Fruit fly (Drosophila melanogaster): ENCODE measurements around the gene AstA.
A peak's percentile ranks its signal among the peaks of the same experiment; 100 is the strongest.

AstA gene

dm6 chr3R:24764971-24765370 is at the start of gene AstA:
Gene AstA (minus strand): TSS chr3R:24765071.
- TF ChIP-seq Eip78C (GFP tag) (no peak), CG6163 (GFP tag; IDR thresholded peaks at IDR 0.05) (no peak), Sox14 (GFP tag; optimal IDR thresholded peaks at IDR 0.05) (no peak), Eip93F (GFP tag; optimal IDR thresholded peaks at IDR 0.05) (no peak), eg (GFP tag; IDR thresholded peaks at IDR 0.05) (no peak), Hr39 (GFP tag; optimal IDR thresholded peaks at IDR 0.05) (no peak), CG8632 (GFP tag; optimal IDR thresholded peaks at IDR 0.05) (no peak), Eip75B (GFP tag; optimal IDR thresholded peaks at IDR 0.05) (no peak), net (GFP tag; optimal IDR thresholded peaks at IDR 0.05) (no peak)

dm6 chr3R:24813637-24814301 is 48.9 kb upstream of the AstA start, which contains the start of the genes lili and CG34150:
Gene lili (minus strand): TSS chr3R:24814012.
Gene CG34150 (plus strand): TSS chr3R:24814262.
- no peak for TF ChIP-seq salr (GFP tag; optimal IDR thresholded peaks at IDR 0.05)
- TF ChIP-seq fd59A (GFP tag; optimal IDR thresholded peaks at IDR 0.05) = no peak
- TF ChIP-seq CG10669 (GFP tag; optimal IDR thresholded peaks at IDR 0.05) = no peak
- no peak for TF ChIP-seq OdsH (GFP tag; optimal IDR thresholded peaks at IDR 0.05)
- TF ChIP-seq Sox15 (GFP tag; optimal IDR thresholded peaks at IDR 0.05) = peak; percentile 51
- peak; percentile 31; the same call in 1 of the 3 replicates for TF ChIP-seq CG8119 (GFP tag; IDR thresholded peaks at IDR 0.05)
- TF ChIP-seq Smox (GFP tag; optimal IDR thresholded peaks at IDR 0.05) = no peak
- no peak for TF ChIP-seq CG16779 (tag; optimal IDR thresholded peaks at IDR 0.05)
- peak; percentile 22 for TF ChIP-seq CG11762 (GFP tag; optimal IDR thresholded peaks at IDR 0.05; ENCODE audit: insufficient read depth)
- no peak for TF ChIP-seq fd85E (GFP tag; optimal IDR thresholded peaks at IDR 0.05)
- TF ChIP-seq CG9139 (GFP tag; optimal IDR thresholded peaks at IDR 0.05) = no peak
- TF ChIP-seq CG11294 (GFP tag; IDR thresholded peaks at IDR 0.05) = no peak
- TF ChIP-seq CG31627 (GFP tag; optimal IDR thresholded peaks at IDR 0.05) = peak; percentile 83
- no peak for TF ChIP-seq CG34406 (GFP tag; optimal IDR thresholded peaks at IDR 0.05)
- TF ChIP-seq spab (GFP tag; optimal IDR thresholded peaks at IDR 0.05) = no peak
- TF ChIP-seq cyc (GFP tag; optimal IDR thresholded peaks at IDR 0.05) = peak; percentile 74
- no peak for TF ChIP-seq Lpt (GFP tag; optimal IDR thresholded peaks at IDR 0.05)
- TF ChIP-seq esn (GFP tag; optimal IDR thresholded peaks at IDR 0.05) = peak; percentile 78
- TF ChIP-seq CG6792 (GFP tag; optimal IDR thresholded peaks at IDR 0.05) = peak; percentile 33
- TF ChIP-seq CG6276 (GFP tag; optimal IDR thresholded peaks at IDR 0.05) = no peak
- peak; percentile 20 for TF ChIP-seq Eip93F (GFP tag; optimal IDR thresholded peaks at IDR 0.05)
- TF ChIP-seq CG8319 (GFP tag; optimal IDR thresholded peaks at IDR 0.05) = peak; percentile 37
- 0 out of 2 replicates have a peak, but pooled peaks have one; percentile 36 for TF ChIP-seq Gug (GFP tag; IDR thresholded peaks at IDR 0.05)
- TF ChIP-seq achi (GFP tag; optimal IDR thresholded peaks at IDR 0.05) = peak; percentile 82
- TF ChIP-seq CG3032 (tag; optimal IDR thresholded peaks at IDR 0.05) = peak; percentile 64
- peak; percentile 40 for TF ChIP-seq CG7368 (GFP tag; optimal IDR thresholded peaks at IDR 0.05)
- no peak for TF ChIP-seq Blimp-1 (GFP tag; optimal IDR thresholded peaks at IDR 0.05)
- peak; percentile 64 for TF ChIP-seq topi (GFP tag; optimal IDR thresholded peaks at IDR 0.05)
- no peak for TF ChIP-seq dac (GFP tag; optimal IDR thresholded peaks at IDR 0.05)
- peak; percentile 32; the same call in 1 of the 2 replicates for TF ChIP-seq CG15336 (GFP tag; IDR thresholded peaks at IDR 0.05)
- TF ChIP-seq CG6163 (GFP tag; IDR thresholded peaks at IDR 0.05) = peak; percentile 38; the same call in 1 of the 3 replicates
- peak; percentile 53; the same call in 1 of the 3 replicates for TF ChIP-seq eg (GFP tag; IDR thresholded peaks at IDR 0.05)
- no peak for TF ChIP-seq CG6808 (GFP tag; optimal IDR thresholded peaks at IDR 0.05)
- TF ChIP-seq Met (GFP tag; optimal IDR thresholded peaks at IDR 0.05) = no peak
- TF ChIP-seq CG4318 (GFP tag; optimal IDR thresholded peaks at IDR 0.05) = no peak
- no peak for TF ChIP-seq Ets21C (GFP tag; optimal IDR thresholded peaks at IDR 0.05)
- no peak for TF ChIP-seq CG32006 (GFP tag; optimal IDR thresholded peaks at IDR 0.05)
- no peak for TF ChIP-seq fkh (GFP tag; optimal IDR thresholded peaks at IDR 0.05)
- TF ChIP-seq Ets96B (tag; optimal IDR thresholded peaks at IDR 0.05) = peak; percentile 22
- no peak for TF ChIP-seq Sox14 (GFP tag; optimal IDR thresholded peaks at IDR 0.05)
- TF ChIP-seq ss (GFP tag; optimal IDR thresholded peaks at IDR 0.05) = no peak
- TF ChIP-seq Hr39 (GFP tag; optimal IDR thresholded peaks at IDR 0.05) = peak; percentile 70
- no peak for TF ChIP-seq Eip75B (GFP tag; optimal IDR thresholded peaks at IDR 0.05)
- peak; percentile 90 for TF ChIP-seq Eip78C (GFP tag)
- no peak for TF ChIP-seq Hr38 (GFP tag; optimal IDR thresholded peaks at IDR 0.05)
- TF ChIP-seq CG10631 (GFP tag; optimal IDR thresholded peaks at IDR 0.05) = no peak
